Worm (Caenorhabditis elegans) whole organism, L3 larva: ENCODE data around the gene ZC250.4.
A peak's percentile ranks its signal among the peaks of the same experiment; 100 is the strongest.

ENCODE experiments used
- R02D3.7 ChIP-seq: fragments of 150-350 bp; optimal IDR thresholded peaks from 2 replicates; lab custom pipeline; 2014; ENCODE audit warnings: missing biosample characterization, missing genetic modification characterization
- aly-2 ChIP-seq: fragments of 150-350 bp; optimal IDR thresholded peaks from 2 replicates; lab custom pipeline; 2014; ENCODE audit warnings: missing biosample characterization, missing genetic modification characterization
- ceh-16 ChIP-seq: sonication (generic microtip); optimal IDR thresholded peaks from 2 replicates; lab custom pipeline; 2017; ENCODE audit warnings: missing biosample characterization, missing genetic modification characterization
- ceh-28 ChIP-seq: fragments of 150-350 bp; optimal IDR thresholded peaks from 2 replicates; lab custom pipeline; 2014; ENCODE audit warnings: missing biosample characterization, missing genetic modification reagents, missing genetic modification characterization
- egl-27 ChIP-seq: sonication (generic microtip); optimal IDR thresholded peaks from 4 replicates; lab custom pipeline; 2017; ENCODE audit warnings: missing biosample characterization, missing genetic modification reagents, missing genetic modification characterization
- egl-5 ChIP-seq: fragments of 150-350 bp; optimal IDR thresholded peaks from 2 replicates; lab custom pipeline; 2017; ENCODE audit warnings: missing biosample characterization, missing genetic modification reagents, missing genetic modification characterization, inconsistent platforms
- elt-2 ChIP-seq: sonication (generic microtip); optimal IDR thresholded peaks from 2 replicates; lab custom pipeline; 2016; ENCODE audit warnings: missing genetic modification reagents, mild to moderate bottlenecking, missing genetic modification characterization, missing compliant biosample characterization
- elt-3 ChIP-seq, 3 experiments: fragments of 150-350 bp in 1 of 3; sonication (generic microtip) in 2 of 3; optimal IDR thresholded peaks; 2 replicates in 2 of 3; 4 replicates in 1 of 3; lab custom pipeline; 2014 to 2017; ENCODE audit warnings: missing biosample characterization in 3 of 3, missing genetic modification characterization in 3 of 3
- eor-1 ChIP-seq, 2 experiments: fragments of 150-350 bp; optimal IDR thresholded peaks; 2 replicates each; lab custom pipeline; 2014 to 2018; ENCODE audit warnings: missing biosample characterization in 2 of 2, missing genetic modification characterization in 2 of 2
- fkh-10 ChIP-seq: sonication (generic microtip); optimal IDR thresholded peaks from 2 replicates; lab custom pipeline; 2017; ENCODE audit warnings: missing biosample characterization, missing genetic modification reagents, missing genetic modification characterization
- fkh-2 ChIP-seq: fragments of 150-350 bp; optimal IDR thresholded peaks from 2 replicates; lab custom pipeline; 2014; ENCODE audit warnings: missing biosample characterization, missing genetic modification reagents, missing genetic modification characterization
- fos-1 ChIP-seq: fragments of 150-350 bp; optimal IDR thresholded peaks from 2 replicates; lab custom pipeline; 2014; ENCODE audit warnings: missing biosample characterization, missing genetic modification characterization
- hmg-11 ChIP-seq: sonication (generic microtip); optimal IDR thresholded peaks from 2 replicates; lab custom pipeline; 2016; ENCODE audit warnings: missing genetic modification characterization, missing compliant biosample characterization
- jun-1 ChIP-seq: fragments of 150-350 bp; optimal IDR thresholded peaks from 2 replicates; lab custom pipeline; 2014; ENCODE audit warnings: missing biosample characterization, missing genetic modification reagents, missing genetic modification characterization
- lin-15B ChIP-seq: fragments of 150-350 bp; optimal IDR thresholded peaks from 2 replicates; lab custom pipeline; 2014; ENCODE audit warnings: missing biosample characterization, missing genetic modification characterization
- lin-39 ChIP-seq: fragments of 150-350 bp; optimal IDR thresholded peaks from 2 replicates; lab custom pipeline; 2018; ENCODE audit warnings: missing biosample characterization, missing genetic modification reagents, missing genetic modification characterization
- lsy-12 ChIP-seq: sonication (generic microtip); optimal IDR thresholded peaks from 2 replicates; lab custom pipeline; 2016; ENCODE audit warnings: mild to moderate bottlenecking, missing genetic modification characterization, missing compliant biosample characterization
- nfya-1 ChIP-seq: sonication (generic microtip); optimal IDR thresholded peaks from 2 replicates; lab custom pipeline; 2017; ENCODE audit warnings: missing genetic modification characterization, mild to moderate bottlenecking, missing compliant biosample characterization, antibody characterized with exemption, moderate library complexity; ENCODE audit not compliant: insufficient read depth
- nhr-11 ChIP-seq: fragments of 150-350 bp; optimal IDR thresholded peaks from 2 replicates; lab custom pipeline; 2014; ENCODE audit warnings: missing biosample characterization, missing genetic modification characterization
- nhr-12 ChIP-seq: fragments of 150-350 bp; optimal IDR thresholded peaks from 2 replicates; lab custom pipeline; 2014; ENCODE audit warnings: missing biosample characterization, missing genetic modification characterization
- nhr-23 ChIP-seq: fragments of 150-350 bp; optimal IDR thresholded peaks from 2 replicates; lab custom pipeline; 2014; ENCODE audit warnings: missing biosample characterization, missing genetic modification reagents, missing genetic modification characterization
- nhr-237 ChIP-seq: fragments of 150-350 bp; optimal IDR thresholded peaks from 2 replicates; lab custom pipeline; 2014; ENCODE audit warnings: missing biosample characterization, missing genetic modification characterization
- nhr-25 ChIP-seq: sonication (generic microtip); optimal IDR thresholded peaks from 2 replicates; lab custom pipeline; 2017; ENCODE audit warnings: missing biosample characterization, missing genetic modification characterization
- nhr-28 ChIP-seq: fragments of 150-350 bp; optimal IDR thresholded peaks from 2 replicates; lab custom pipeline; 2014; ENCODE audit warnings: missing biosample characterization, missing genetic modification characterization
- nhr-43 ChIP-seq: sonication (generic microtip); optimal IDR thresholded peaks from 2 replicates; lab custom pipeline; 2016; ENCODE audit warnings: mild to moderate bottlenecking, missing genetic modification characterization, missing compliant biosample characterization; ENCODE audit not compliant: poor library complexity, severe bottlenecking
- nhr-76 ChIP-seq: fragments of 150-350 bp; sonication (generic microtip); optimal IDR thresholded peaks from 5 replicates; lab custom pipeline; 2014; ENCODE audit warnings: missing biosample characterization, missing genetic modification characterization
- nhr-77 ChIP-seq: fragments of 150-350 bp; optimal IDR thresholded peaks from 2 replicates; lab custom pipeline; 2014; ENCODE audit warnings: missing biosample characterization, missing genetic modification characterization
- pha-4 ChIP-seq: fragments of 150-350 bp; optimal IDR thresholded peaks from 2 replicates; lab custom pipeline; 2014; ENCODE audit warnings: missing biosample characterization, missing genetic modification reagents, missing genetic modification characterization
- pqm-1 ChIP-seq: fragments of 150-350 bp; optimal IDR thresholded peaks from 2 replicates; lab custom pipeline; 2017; ENCODE audit warnings: missing biosample characterization, missing genetic modification characterization, inconsistent platforms
- snpc-4 ChIP-seq: fragments of 150-350 bp; optimal IDR thresholded peaks from 2 replicates; lab custom pipeline; 2014; ENCODE audit warnings: missing biosample characterization, missing genetic modification characterization
- tbx-2 ChIP-seq: sonication (generic microtip); optimal IDR thresholded peaks from 2 replicates; lab custom pipeline; 2016; ENCODE audit warnings: mild to moderate bottlenecking, missing genetic modification characterization, missing compliant biosample characterization
- unc-39 ChIP-seq: sonication (generic microtip); optimal IDR thresholded peaks from 4 replicates; lab custom pipeline; 2017; ENCODE audit warnings: missing biosample characterization, missing genetic modification characterization
- unc-62 ChIP-seq: fragments of 150-350 bp; sonication (generic microtip); optimal IDR thresholded peaks from 4 replicates; lab custom pipeline; 2014; ENCODE audit warnings: missing biosample characterization, missing genetic modification reagents, missing genetic modification characterization
- ztf-11 ChIP-seq: fragments of 150-350 bp; optimal IDR thresholded peaks from 2 replicates; lab custom pipeline; 2014; ENCODE audit warnings: missing biosample characterization, missing genetic modification characterization
- ztf-4 ChIP-seq: fragments of 150-350 bp; optimal IDR thresholded peaks from 2 replicates; lab custom pipeline; 2014; ENCODE audit warnings: missing biosample characterization, missing genetic modification characterization

Gene ZC250.4

ce11 chrV:5779984-5780383 is 33.0 kb downstream of the ZC250.4 start:
- TF ChIP-seq ceh-16 (tag; lab: Kevin White, UChicago) (no peak), eor-1 (tag; optimal IDR thresholded peaks at IDR 0.05; lab: Kevin White, UChicago) (no peak), hmg-11 (tag; lab: Kevin White, UChicago) (no peak), nhr-77 (tag; lab: Kevin White, UChicago) (no peak), lsy-12 (no peak), unc-62 (GFP tag; lab: Kevin White, UChicago) (no peak), ztf-11 (tag; lab: Kevin White, UChicago) (no peak), ceh-28 (no peak), unc-39 (tag; lab: Kevin White, UChicago) (no peak), ztf-4 (tag; lab: Kevin White, UChicago) (no peak), tbx-2 (tag; lab: Kevin White, UChicago) (no peak), nhr-12 (no peak), egl-27 (no peak)

ce11 chrV:5776941-5777340 is 36.0 kb downstream of the ZC250.4 start, which contains the start of gene F44E7.4:
F44E7.4 (minus strand) TSS chrV:5776953.
- TF ChIP-seq nfya-1 (tag; lab: Kevin White, UChicago) (peak; percentile 58), snpc-4 (tag; lab: Kevin White, UChicago) (peak; percentile 20), ceh-28 (peak; percentile 26), lin-15B (tag; lab: Kevin White, UChicago) (peak; percentile 76), nhr-23 (tag; lab: Kevin White, UChicago) (peak; percentile 41), elt-2 (tag; lab: Kevin White, UChicago) (peak; percentile 21), nhr-25 (tag; lab: Kevin White, UChicago) (peak; percentile 16), pha-4 (tag; lab: Kevin White, UChicago) (peak; percentile 58), lin-39 (tag; lab: Kevin White, UChicago) (peak; percentile 47)

ce11 chrV:5774137-5774536 is 38.8 kb downstream of the ZC250.4 start:
- TF ChIP-seq jun-1 (tag; lab: Kevin White, UChicago) = no peak
- no peak for TF ChIP-seq nhr-43 (tag; lab: Kevin White, UChicago)
- no peak for TF ChIP-seq nhr-11 (tag; lab: Kevin White, UChicago)
- no peak for TF ChIP-seq unc-39 (tag; lab: Kevin White, UChicago)
- no peak for TF ChIP-seq fkh-2
- no peak for TF ChIP-seq R02D3.7 (tag; lab: Kevin White, UChicago)
- TF ChIP-seq lin-15B (tag; lab: Kevin White, UChicago) = no peak
- TF ChIP-seq nhr-76 (tag; lab: Kevin White, UChicago) = no peak
- TF ChIP-seq aly-2 (tag; lab: Kevin White, UChicago) = no peak
- no peak for TF ChIP-seq ceh-28
- TF ChIP-seq, all 47 proteins: peak for 0

ce11 chrV:5772503-5772902 is 40.4 kb downstream of the ZC250.4 start:
- TF ChIP-seq ztf-11 (tag; lab: Kevin White, UChicago) (no peak), nhr-237 (tag; lab: Kevin White, UChicago) (no peak), fos-1 (tag; lab: Kevin White, UChicago) (no peak), ceh-28 (no peak), nhr-25 (tag; lab: Kevin White, UChicago) (no peak), R02D3.7 (tag; lab: Kevin White, UChicago) (no peak), elt-3 (tag; optimal IDR thresholded peaks at IDR 0.05; lab: Kevin White, UChicago) (no peak), fkh-2 (no peak), lin-39 (tag; lab: Kevin White, UChicago) (no peak), nhr-23 (tag; lab: Kevin White, UChicago) (no peak), egl-5 (tag; lab: Kevin White, UChicago) (no peak), nhr-76 (tag; lab: Kevin White, UChicago) (no peak), nhr-28 (no peak), fkh-10 (GFP tag; lab: Kevin White, UChicago) (no peak), nhr-77 (tag; lab: Kevin White, UChicago) (no peak), pqm-1 (no peak), elt-2 (tag; lab: Kevin White, UChicago) (no peak), tbx-2 (tag; lab: Kevin White, UChicago) (no peak), unc-62 (GFP tag; lab: Kevin White, UChicago) (no peak), nfya-1 (tag; lab: Kevin White, UChicago) (no peak)
